Worm (Caenorhabditis elegans) whole organism, L1 larva: ENCODE data around the gene set-30.

ENCODE experiments used
- C04F5.9 ChIP-seq: sonication (generic microtip); optimal IDR thresholded peaks from 2 replicates; lab custom pipeline; 2016; ENCODE audit warnings: missing genetic modification characterization, missing compliant biosample characterization
- C34B4.2 ChIP-seq: sonication (generic microtip); optimal IDR thresholded peaks from 2 replicates; lab custom pipeline; 2017; ENCODE audit warnings: mild to moderate bottlenecking, missing genetic modification characterization, missing compliant biosample characterization
- F16B12.6 ChIP-seq: fragments of 150-350 bp; optimal IDR thresholded peaks from 2 replicates; lab custom pipeline; 2014; ENCODE audit warnings: missing biosample characterization, missing genetic modification characterization
- Y116A8C.19 ChIP-seq: sonication (generic microtip); optimal IDR thresholded peaks from 2 replicates; lab custom pipeline; 2016; ENCODE audit warnings: missing compliant biosample characterization, missing genetic modification characterization, borderline replicate concordance
- aly-2 ChIP-seq: fragments of 150-350 bp; optimal IDR thresholded peaks from 2 replicates; lab custom pipeline; 2014; ENCODE audit warnings: missing biosample characterization, missing genetic modification characterization
- ama-1 ChIP-seq: fragments of 150-350 bp; optimal IDR thresholded peaks from 2 replicates; lab custom pipeline; 2014
- blmp-1 ChIP-seq: fragments of 150-350 bp; optimal IDR thresholded peaks from 2 replicates; lab custom pipeline; 2014; ENCODE audit warnings: missing biosample characterization, missing genetic modification characterization
- ceh-63 ChIP-seq: fragments of 200-800 bp; sonication (Bioruptor generic); optimal IDR thresholded peaks from 2 replicates; lab custom pipeline; 2018; ENCODE audit warnings: mild to moderate bottlenecking, missing genetic modification characterization, missing compliant biosample characterization
- ceh-82 ChIP-seq, 3 experiments: fragments of 150-350 bp in 1 of 3; sonication (generic microtip) in 2 of 3; optimal IDR thresholded peaks; 2 replicates each; lab custom pipeline; 2014 to 2017; ENCODE audit warnings: missing biosample characterization in 3 of 3, missing genetic modification characterization in 3 of 3
- dpl-1 ChIP-seq, 3 experiments: fragments of 150-350 bp in 2 of 3; sonication (generic microtip) in 1 of 3; optimal IDR thresholded peaks; 2 replicates each; lab custom pipeline; 2014 to 2017; ENCODE audit warnings: missing biosample characterization in 3 of 3, missing genetic modification characterization in 3 of 3, missing genetic modification reagents in 3 of 3
- dsc-1 ChIP-seq: sonication (generic microtip); optimal IDR thresholded peaks from 2 replicates; lab custom pipeline; 2016; ENCODE audit warnings: mild to moderate bottlenecking, missing genetic modification characterization, missing compliant biosample characterization
- efl-1 ChIP-seq, 4 experiments: fragments of 150-350 bp; optimal IDR thresholded peaks in 3 of 4; peaks in 1 of 4; 1 replicate in 1 of 4; 2 replicates in 3 of 4; lab custom pipeline; 2014; ENCODE audit warnings: missing biosample characterization in 2 of 4, missing genetic modification characterization in 2 of 4, missing genetic modification reagents in 2 of 4
- efl-3 ChIP-seq: fragments of 200-800 bp; sonication (Bioruptor generic); optimal IDR thresholded peaks from 2 replicates; lab custom pipeline; 2018; ENCODE audit warnings: mild to moderate bottlenecking, missing genetic modification characterization, missing compliant biosample characterization
- egl-13 ChIP-seq: sonication (generic microtip); optimal IDR thresholded peaks from 2 replicates; lab custom pipeline; 2016; ENCODE audit warnings: missing genotype, missing genetic modification reagents, missing genetic modification characterization, missing compliant biosample characterization
- elt-3 ChIP-seq, 6 experiments: fragments of 150-350 bp in 1 of 6; sonication (generic microtip); optimal IDR thresholded peaks; 2 replicates each; lab custom pipeline; 2017 to 2018; ENCODE audit warnings: missing biosample characterization in 6 of 6, missing genetic modification characterization in 6 of 6, inconsistent platforms in 1 of 6
- ets-5 ChIP-seq: fragments of 200-800 bp; sonication (Bioruptor generic); IDR thresholded peaks from 2 replicates; pipeline ENCODE4 v1.3.6; 2022; ENCODE audit warnings: missing genetic modification characterization, missing compliant biosample characterization
- fkh-10 ChIP-seq: sonication (generic microtip); optimal IDR thresholded peaks from 2 replicates; lab custom pipeline; 2017; ENCODE audit warnings: missing biosample characterization, missing genetic modification reagents, missing genetic modification characterization
- fkh-8 ChIP-seq: sonication (generic microtip); optimal IDR thresholded peaks from 2 replicates; lab custom pipeline; 2016; ENCODE audit warnings: mild to moderate bottlenecking, missing genetic modification characterization, missing compliant biosample characterization
- grh-1 ChIP-seq: fragments of 200-800 bp; sonication (Bioruptor generic); IDR thresholded peaks from 2 replicates; pipeline ENCODE4 v1.3.6; 2022; ENCODE audit warnings: missing genetic modification reagents, missing genetic modification characterization, missing compliant biosample characterization
- hlh-17 ChIP-seq: fragments of 200-800 bp; sonication (Bioruptor generic); optimal IDR thresholded peaks from 2 replicates; lab custom pipeline; 2018; ENCODE audit warnings: missing genetic modification characterization, mild to moderate bottlenecking, missing compliant biosample characterization, moderate library complexity, borderline replicate concordance
- isw-1 ChIP-seq: fragments of 200-800 bp; sonication (Bioruptor generic); IDR thresholded peaks from 2 replicates; pipeline ENCODE4 v1.3.6; 2022; ENCODE audit warnings: missing genetic modification characterization, missing compliant biosample characterization
- jun-1 ChIP-seq: fragments of 150-350 bp; optimal IDR thresholded peaks from 2 replicates; lab custom pipeline; 2014; ENCODE audit warnings: missing biosample characterization, missing genetic modification reagents, missing genetic modification characterization
- lin-13 ChIP-seq: fragments of 150-350 bp; optimal IDR thresholded peaks from 2 replicates; lab custom pipeline; 2014; ENCODE audit warnings: missing biosample characterization, missing genetic modification reagents, missing genetic modification characterization
- lin-14 ChIP-seq: fragments of 200-800 bp; sonication (Bioruptor generic); optimal IDR thresholded peaks from 2 replicates; lab custom pipeline; 2018; ENCODE audit warnings: mild to moderate bottlenecking, missing genetic modification characterization, moderate library complexity, missing compliant biosample characterization
- lin-15B ChIP-seq: fragments of 150-350 bp; sonication (generic microtip); optimal IDR thresholded peaks from 3 replicates; lab custom pipeline; 2014; ENCODE audit warnings: missing biosample characterization, missing genetic modification characterization
- lin-35 ChIP-seq, 2 experiments: fragments of 150-350 bp; optimal IDR thresholded peaks; 2 replicates each; lab custom pipeline; 2014; ENCODE audit warnings: missing biosample characterization in 2 of 2, missing genetic modification characterization in 2 of 2, missing genetic modification reagents in 2 of 2
- lin-39 ChIP-seq: fragments of 150-350 bp; optimal IDR thresholded peaks from 2 replicates; lab custom pipeline; 2014; ENCODE audit warnings: missing biosample characterization, missing genetic modification reagents, missing genetic modification characterization
- lsy-2 ChIP-seq, 2 experiments: fragments of 150-350 bp; optimal IDR thresholded peaks; 2 replicates each; lab custom pipeline; 2014; ENCODE audit warnings: missing biosample characterization in 2 of 2, missing genetic modification characterization in 2 of 2
- mdl-1 ChIP-seq, 2 experiments: fragments of 150-350 bp; optimal IDR thresholded peaks; 2 replicates each; lab custom pipeline; 2014 to 2017; ENCODE audit warnings: missing biosample characterization in 2 of 2, missing genetic modification characterization in 2 of 2, inconsistent platforms in 1 of 2
- mef-2 ChIP-seq: fragments of 150-350 bp; optimal IDR thresholded peaks from 2 replicates; lab custom pipeline; 2014; ENCODE audit warnings: missing biosample characterization, missing genetic modification characterization
- nhr-11 ChIP-seq: fragments of 150-350 bp; optimal IDR thresholded peaks from 2 replicates; lab custom pipeline; 2014; ENCODE audit warnings: missing biosample characterization, missing genetic modification characterization
- nhr-28 ChIP-seq: fragments of 150-350 bp; optimal IDR thresholded peaks from 2 replicates; lab custom pipeline; 2014; ENCODE audit warnings: missing biosample characterization, missing genetic modification characterization
- nhr-47 ChIP-seq: sonication (generic microtip); optimal IDR thresholded peaks from 2 replicates; lab custom pipeline; 2016; ENCODE audit warnings: mild to moderate bottlenecking, missing genetic modification characterization, moderate library complexity, missing compliant biosample characterization
- nhr-71 ChIP-seq: sonication (generic microtip); optimal IDR thresholded peaks from 2 replicates; lab custom pipeline; 2016; ENCODE audit warnings: mild to moderate bottlenecking, missing genetic modification characterization, moderate library complexity, missing compliant biosample characterization
- nhr-76 ChIP-seq: sonication (generic microtip); optimal IDR thresholded peaks from 2 replicates; lab custom pipeline; 2017; ENCODE audit warnings: missing biosample characterization, missing genetic modification characterization
- nhr-77 ChIP-seq: fragments of 150-350 bp; optimal IDR thresholded peaks from 2 replicates; lab custom pipeline; 2014; ENCODE audit warnings: missing biosample characterization, missing genetic modification characterization
- pag-3 ChIP-seq: sonication (generic microtip); optimal IDR thresholded peaks from 2 replicates; lab custom pipeline; 2017; ENCODE audit warnings: missing genetic modification characterization, mild to moderate bottlenecking, missing compliant biosample characterization, antibody characterized with exemption, borderline replicate concordance; ENCODE audit not compliant: insufficient read depth
- pqm-1 ChIP-seq: sonication (generic microtip); optimal IDR thresholded peaks from 3 replicates; lab custom pipeline; 2017; ENCODE audit warnings: missing biosample characterization, missing genetic modification characterization
- skn-1 ChIP-seq: fragments of 150-350 bp; optimal IDR thresholded peaks from 2 replicates; lab custom pipeline; 2014; ENCODE audit warnings: missing biosample characterization, missing genetic modification characterization
- snpc-4 ChIP-seq: fragments of 150-350 bp; optimal IDR thresholded peaks from 2 replicates; lab custom pipeline; 2014; ENCODE audit warnings: missing biosample characterization, missing genetic modification characterization
- snu-23 ChIP-seq: sonication (generic microtip); optimal IDR thresholded peaks from 2 replicates; lab custom pipeline; 2016; ENCODE audit warnings: missing genetic modification characterization, missing compliant biosample characterization
- sox-4 ChIP-seq: sonication (generic microtip); optimal IDR thresholded peaks from 2 replicates; lab custom pipeline; 2016; ENCODE audit warnings: missing genetic modification characterization, missing compliant biosample characterization
- sptf-1 ChIP-seq: fragments of 150-350 bp; optimal IDR thresholded peaks from 2 replicates; lab custom pipeline; 2014; ENCODE audit warnings: missing biosample characterization, missing genetic modification characterization
- sup-37 ChIP-seq: fragments of 200-800 bp; sonication (Bioruptor generic); optimal IDR thresholded peaks from 2 replicates; lab custom pipeline; 2018; ENCODE audit warnings: mild to moderate bottlenecking, missing genetic modification characterization, missing compliant biosample characterization
- tbx-2 ChIP-seq: sonication (generic microtip); optimal IDR thresholded peaks from 2 replicates; lab custom pipeline; 2016; ENCODE audit warnings: missing genetic modification characterization, missing compliant biosample characterization
- tlp-1 ChIP-seq: fragments of 150-350 bp; optimal IDR thresholded peaks from 2 replicates; lab custom pipeline; 2014; ENCODE audit warnings: missing biosample characterization, missing genetic modification characterization
- unc-30 ChIP-seq: sonication (generic microtip); optimal IDR thresholded peaks from 2 replicates; lab custom pipeline; 2017; ENCODE audit warnings: missing biosample characterization, missing genetic modification characterization
- unc-86 ChIP-seq: sonication (generic microtip); optimal IDR thresholded peaks from 2 replicates; lab custom pipeline; 2016; ENCODE audit warnings: missing genetic modification characterization, missing compliant biosample characterization
- vab-15 ChIP-seq: sonication (generic microtip); optimal IDR thresholded peaks from 2 replicates; lab custom pipeline; 2017; ENCODE audit warnings: missing genotype, mild to moderate bottlenecking, missing genetic modification characterization, missing compliant biosample characterization
- zag-1 ChIP-seq: fragments of 150-350 bp; optimal IDR thresholded peaks from 2 replicates; lab custom pipeline; 2014; ENCODE audit warnings: missing biosample characterization, missing genetic modification characterization
- zip-4 ChIP-seq: fragments of 200-800 bp; sonication (Bioruptor generic); optimal IDR thresholded peaks from 2 replicates; lab custom pipeline; 2018; ENCODE audit warnings: mild to moderate bottlenecking, missing genetic modification characterization, moderate library complexity, missing compliant biosample characterization
- ztf-11 ChIP-seq, 2 experiments: sonication (generic microtip); optimal IDR thresholded peaks; 2 replicates each; lab custom pipeline; 2016 to 2017; ENCODE audit warnings: missing genetic modification characterization in 2 of 2, missing biosample characterization in 1 of 2, missing compliant biosample characterization in 1 of 2
- ztf-4 ChIP-seq: fragments of 150-350 bp; optimal IDR thresholded peaks from 2 replicates; lab custom pipeline; 2014; ENCODE audit warnings: missing biosample characterization, missing genetic modification characterization

set-30 gene

DNA sequence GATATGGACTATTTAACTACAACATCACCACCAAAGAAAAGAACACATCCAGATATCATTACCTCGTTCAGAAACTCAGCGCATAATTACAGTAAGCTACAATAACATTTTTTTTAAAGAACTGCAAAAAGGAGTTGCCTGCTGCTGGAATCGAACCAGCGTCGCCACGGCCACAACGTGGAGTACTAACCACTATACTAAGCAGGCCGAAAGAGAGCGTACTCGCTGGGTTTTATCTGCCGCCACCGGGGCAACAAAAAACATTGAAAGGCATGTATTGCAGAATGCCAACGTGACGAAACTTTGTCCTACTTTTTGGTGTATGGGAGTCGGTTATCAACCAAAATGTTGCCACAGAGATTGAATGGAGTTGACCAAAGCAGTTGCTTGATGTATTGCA, 23.6 kb downstream of the set-30 start (continued):
- TF ChIP-seq ceh-82 (tag; optimal IDR thresholded peaks at IDR 0.05; lab: Kevin White, UChicago) (peak; percentile 39 to 53 (median 44)), lin-39 (no peak), fkh-10 (GFP tag; lab: Kevin White, UChicago) (no peak), lin-14 (GFP tag; lab: Kevin White, UChicago) (peak; percentile 58), pqm-1 (tag; lab: Kevin White, UChicago) (no peak), ztf-11 (tag; optimal IDR thresholded peaks at IDR 0.05; lab: Kevin White, UChicago) (no peak), aly-2 (tag; lab: Kevin White, UChicago) (no peak), snpc-4 (tag; lab: Kevin White, UChicago) (no peak), tbx-2 (tag; lab: Kevin White, UChicago) (peak; percentile 54), egl-13 (no peak), ama-1 (no peak), sox-4 (tag; lab: Kevin White, UChicago) (no peak), unc-30 (tag; lab: Kevin White, UChicago) (no peak), C04F5.9 (tag; lab: Kevin White, UChicago) (no peak), nhr-77 (tag; lab: Kevin White, UChicago) (peak; percentile 41), nhr-76 (tag; lab: Kevin White, UChicago) (no peak), F16B12.6 (tag; lab: Kevin White, UChicago) (no peak), mef-2 (tag; lab: Kevin White, UChicago) (no peak), fkh-8 (tag; lab: Kevin White, UChicago) (peak; percentile 68), skn-1 (tag; lab: Kevin White, UChicago) (no peak), jun-1 (tag; lab: Kevin White, UChicago) (peak; percentile 37), grh-1 (GFP tag; lab: Robert Waterston, UW) (no peak), elt-3 (tag; optimal IDR thresholded peaks at IDR 0.05; lab: Kevin White, UChicago) (no peak), dpl-1 (GFP tag; optimal IDR thresholded peaks at IDR 0.05; lab: Kevin White, UChicago) (peak in 1 of 3 experiments; percentile 22), nhr-71 (peak; percentile 68), nhr-28 (no peak), lin-15B (tag; lab: Kevin White, UChicago) (no peak), lin-13 (GFP tag; lab: Kevin White, UChicago) (peak; percentile 27), sptf-1 (tag; lab: Kevin White, UChicago) (no peak), ets-5 (GFP tag; lab: Robert Waterston, UW) (no peak), C34B4.2 (no peak), tlp-1 (tag; lab: Kevin White, UChicago) (no peak), nhr-11 (no peak), isw-1 (GFP tag; lab: Robert Waterston, UW) (no peak), Y116A8C.19 (tag; lab: Kevin White, UChicago) (no peak), sup-37 (GFP tag; lab: Kevin White, UChicago) (no peak), nhr-47 (tag; lab: Kevin White, UChicago) (peak; percentile 67), unc-86 (tag; lab: Kevin White, UChicago) (no peak), dsc-1 (tag; lab: Kevin White, UChicago) (peak; percentile 63), efl-1 (optimal IDR thresholded peaks at IDR 0.05; lab: Kevin White, UChicago) (peak; percentile 7 to 23), efl-1 (GFP tag; optimal IDR thresholded peaks at IDR 0.05 in 1 of 2; lab: Kevin White, UChicago) (peak in 1 of 2 experiments; percentile 89), hlh-17 (no peak), ceh-63 (no peak), efl-3 (no peak), zag-1 (no peak), vab-15 (no peak), pag-3 (tag; lab: Kevin White, UChicago) (no peak), zip-4 (GFP tag; lab: Kevin White, UChicago) (peak; percentile 23), ztf-4 (no peak), blmp-1 (peak; percentile 17), mdl-1 (tag; optimal IDR thresholded peaks at IDR 0.05; lab: Kevin White, UChicago) (peak in 1 of 2 experiments; percentile 63), lsy-2 (tag; optimal IDR thresholded peaks at IDR 0.05; lab: Kevin White, UChicago) (peak; percentile 19 to 53), lin-35 (GFP tag; optimal IDR thresholded peaks at IDR 0.05; lab: Kevin White, UChicago) (peak; percentile 20 to 72), snu-23 (GFP tag; lab: Kevin White, UChicago) (peak; percentile 83)
